2 fruit fly cellular contexts compared by ENCODE assay signal in the genomic region with DNA sequence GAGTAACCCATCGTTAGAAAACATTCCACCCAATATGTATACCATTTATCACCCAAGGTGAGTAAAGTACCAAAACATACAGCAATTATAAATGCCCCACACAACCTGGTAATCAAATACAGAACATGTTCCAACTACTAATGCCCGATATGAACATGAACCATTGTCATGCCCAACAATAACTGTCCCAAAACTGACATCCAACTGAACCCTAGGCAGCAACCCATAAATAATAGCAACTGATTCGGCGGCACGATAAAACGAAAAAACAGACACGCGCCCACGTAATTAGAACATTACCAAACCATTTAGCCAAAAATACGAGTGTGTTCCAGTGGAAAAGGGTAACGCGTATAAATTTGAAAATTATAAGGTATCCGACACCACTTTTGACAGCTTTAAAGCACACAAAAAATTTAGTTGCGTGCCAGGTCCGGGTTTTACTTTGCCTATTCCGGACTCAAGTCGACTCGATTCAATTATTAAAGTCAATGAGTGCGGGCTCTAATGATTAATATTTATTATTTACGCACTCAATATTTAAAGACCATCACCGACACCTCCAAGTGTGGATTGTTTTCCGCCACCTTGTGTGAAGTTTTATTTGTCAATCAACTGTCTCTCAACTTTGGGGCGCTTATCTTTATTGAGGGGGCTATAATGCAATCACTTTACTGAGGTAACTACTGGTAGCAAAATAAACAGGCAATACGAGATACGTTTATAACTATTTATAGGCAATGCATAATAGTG.
TF ChIP-seq lines count a peak whose summit lies in the region.

No protein-coding gene starts in this region.

- TF ChIP-seq CTCF in whole organism, embryonic (GFP tag; optimal IDR thresholded peaks at IDR 0.05; lab: Kevin White, UChicago) = no peak

TF ChIP-seq in whole organism, embryonic, 481 proteins besides CTCF, POLR2A, EP300 and RAD21 (continues in another document):
- TF ChIP-seq CG4424 (GFP tag; optimal IDR thresholded peaks at IDR 0.05; lab: Kevin White, UChicago) (no peak), CG8359 (GFP tag; optimal IDR thresholded peaks at IDR 0.05; lab: Kevin White, UChicago; ENCODE audit: borderline replicate concordance) (no peak), cg (GFP tag; optimal IDR thresholded peaks at IDR 0.05; lab: Kevin White, UChicago) (no peak), Jarid2 (GFP tag; optimal IDR thresholded peaks at IDR 0.05; lab: Kevin White, UChicago) (no peak), CG7987 (GFP tag; optimal IDR thresholded peaks at IDR 0.05; lab: Kevin White, UChicago) (no peak), CG34422 (GFP tag; IDR thresholded peaks at IDR 0.05; lab: Robert Waterston, UW) (no peak), tx (GFP tag; optimal IDR thresholded peaks at IDR 0.05; lab: Kevin White, UChicago) (no peak), sisA (GFP tag; IDR thresholded peaks at IDR 0.05; lab: Robert Waterston, UW) (no peak), dmrt11E (tag; optimal IDR thresholded peaks at IDR 0.05; lab: Kevin White, UChicago) (peak; percentile 33), unpg (GFP tag; optimal IDR thresholded peaks at IDR 0.05; lab: Kevin White, UChicago) (peak; percentile 49), mirr (GFP tag; optimal IDR thresholded peaks at IDR 0.05; lab: Kevin White, UChicago) (peak; percentile 63), Dref (GFP tag; IDR thresholded peaks at IDR 0.05; lab: Robert Waterston, UW) (no peak), ATbp (GFP tag; optimal IDR thresholded peaks at IDR 0.05; lab: Kevin White, UChicago) (peak; percentile 59), ato (GFP tag; IDR thresholded peaks at IDR 0.05; lab: Robert Waterston, UW; ENCODE audit: partially characterized antibody) (no peak), Xrp1 (GFP tag; IDR thresholded peaks at IDR 0.05; lab: Robert Waterston, UW) (0 out of 2 replicates have a peak, but pooled peaks have one; percentile 17), chinmo (GFP tag; IDR thresholded peaks at IDR 0.05; lab: Robert Waterston, UW; ENCODE audit: partially characterized antibody) (0 out of 4 replicates have a peak, but pooled peaks have one; percentile 19), CG8388 (GFP tag; optimal IDR thresholded peaks at IDR 0.05; lab: Kevin White, UChicago) (no peak), CG1603 (tag; optimal IDR thresholded peaks at IDR 0.05; lab: Kevin White, UChicago) (peak; percentile 41), Mes4 (GFP tag; optimal IDR thresholded peaks at IDR 0.05; lab: Kevin White, UChicago) (no peak), grau (tag; optimal IDR thresholded peaks at IDR 0.05; lab: Kevin White, UChicago) (peak; percentile 9), ewg (GFP tag; optimal IDR thresholded peaks at IDR 0.05; lab: Kevin White, UChicago) (no peak), wdn (GFP tag; IDR thresholded peaks at IDR 0.05; lab: Robert Waterston, UW) (no peak), Tbp (GFP tag; optimal IDR thresholded peaks at IDR 0.05; lab: Kevin White, UChicago) (no peak), Ets97D (GFP tag; optimal IDR thresholded peaks at IDR 0.05; lab: Kevin White, UChicago) (no peak), CG6689 (GFP tag; IDR thresholded peaks at IDR 0.05; lab: Robert Waterston, UW) (no peak), pita (GFP tag; optimal IDR thresholded peaks at IDR 0.05; lab: Kevin White, UChicago) (no peak), CG8944 (GFP tag; optimal IDR thresholded peaks at IDR 0.05; lab: Kevin White, UChicago) (no peak), CG6813 (GFP tag; optimal IDR thresholded peaks at IDR 0.05; lab: Kevin White, UChicago) (peak; percentile 21), dysf (GFP tag; IDR thresholded peaks at IDR 0.05; lab: Robert Waterston, UW) (no peak), HHEX (GFP tag; optimal IDR thresholded peaks at IDR 0.05; lab: Kevin White, UChicago) (peak; percentile 41), CG6272 (GFP tag; IDR thresholded peaks at IDR 0.05; lab: Robert Waterston, UW) (no peak), CG10543 (GFP tag; optimal IDR thresholded peaks at IDR 0.05; lab: Kevin White, UChicago) (peak; percentile 16), Atf3 (GFP tag; optimal IDR thresholded peaks at IDR 0.05; lab: Kevin White, UChicago) (no peak), cad (GFP tag; optimal IDR thresholded peaks at IDR 0.05; lab: Kevin White, UChicago) (no peak), otp (GFP tag; IDR thresholded peaks at IDR 0.05; lab: Robert Waterston, UW) (no peak), mld (GFP tag; IDR thresholded peaks at IDR 0.05; lab: Robert Waterston, UW; ENCODE audit: partially characterized antibody) (no peak), sc (optimal IDR thresholded peaks at IDR 0.05; lab: Kevin White, UChicago) (no peak), sc (GFP tag; optimal IDR thresholded peaks at IDR 0.05; lab: Kevin White, UChicago) (peak; percentile 5), fu2 (GFP tag; optimal IDR thresholded peaks at IDR 0.05; lab: Kevin White, UChicago) (no peak), CG9817 (tag; optimal IDR thresholded peaks at IDR 0.05; lab: Kevin White, UChicago) (no peak), bsh (GFP tag; optimal IDR thresholded peaks at IDR 0.05; lab: Kevin White, UChicago) (peak in 1 of 2 experiments; percentile 32)

TF ChIP-seq in whole organism, prepupa, 60 proteins besides CTCF, POLR2A, EP300 and RAD21:
- TF ChIP-seq CG6792 (GFP tag; optimal IDR thresholded peaks at IDR 0.05; lab: Kevin White, UChicago) = no peak
- TF ChIP-seq fkh (GFP tag; optimal IDR thresholded peaks at IDR 0.05; lab: Kevin White, UChicago) = peak; percentile 84

Comparison
In these comparisons a context has a peak if more than half of its experiments do, and no peak if none do; other contexts are left out.
1. Of the 7 proteins assayed by ChIP-seq in both whole organism, embryonic and whole organism, prepupa: peak only in whole organism, embryonic: Blimp-1; only in whole organism, prepupa: none; in both: none; in neither: 6.